Worm (Caenorhabditis elegans): ENCODE results near the gene efl-3.

efl-3 gene

ce11 chrII:8412061-8412721 is at the start of gene efl-3:
TSS of gene efl-3 (plus strand) at chrII:8412671.
- TF ChIP-seq dao-5 (tag; optimal IDR thresholded peaks at IDR 0.05): no peak
- TF ChIP-seq W03F9.2 (tag; optimal IDR thresholded peaks at IDR 0.05): no peak
- no peak for TF ChIP-seq him-1 (tag; optimal IDR thresholded peaks at IDR 0.05)

DNA sequence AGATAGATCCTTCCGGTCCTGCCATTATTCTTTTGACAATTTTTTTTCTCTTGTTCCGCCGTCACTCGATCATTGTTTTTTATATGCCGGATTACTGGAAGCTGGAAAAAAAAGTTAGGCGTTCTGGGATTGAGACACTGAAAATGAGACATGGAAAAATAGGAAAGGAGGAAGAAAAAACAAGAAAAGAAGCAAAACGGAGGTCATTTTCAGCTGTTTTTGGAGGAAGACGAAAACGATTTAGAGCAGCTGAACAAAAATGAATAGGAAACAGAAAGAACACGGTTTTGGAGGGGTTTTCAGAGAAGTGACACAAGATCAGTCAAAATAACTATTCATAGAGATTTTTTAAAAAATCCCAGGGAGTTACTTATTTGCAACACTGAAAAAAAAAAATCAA is 43.4 kb upstream of the efl-3 start, which contains the start of gene amt-3:
Gene amt-3, minus strand, starts transcription at position 101 of the 400 bp plus-strand sequence.
- TF ChIP-seq W03F9.2 (tag; optimal IDR thresholded peaks at IDR 0.05): no peak

- TF ChIP-seq W03F9.2 (tag; optimal IDR thresholded peaks at IDR 0.05): no peak
- no peak for TF ChIP-seq him-1 (tag; optimal IDR thresholded peaks at IDR 0.05)
- TF ChIP-seq dao-5 (tag; optimal IDR thresholded peaks at IDR 0.05): no peak
These were observed 42.3 kb upstream of the efl-3 start for ce11 chrII:8370194-8370593.

DNA sequence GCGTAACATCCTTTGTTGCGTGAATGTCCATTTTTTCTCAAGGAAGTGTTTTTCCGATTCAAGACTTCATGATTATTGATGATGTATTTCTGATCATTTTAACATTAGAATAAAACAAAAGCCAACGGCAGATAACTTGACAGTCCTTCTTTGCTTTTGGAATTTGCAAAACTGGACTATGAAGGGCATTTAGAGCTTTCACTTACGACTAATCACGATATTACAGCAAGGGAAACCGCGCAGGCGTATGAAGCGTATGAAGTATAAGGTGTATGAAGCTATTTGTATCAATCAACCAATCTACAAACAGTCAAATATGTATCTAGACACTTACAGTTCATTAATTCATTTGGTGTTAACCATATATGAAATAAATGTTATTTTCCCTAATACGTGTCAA is 34.7 kb upstream of the efl-3 start:
- TF ChIP-seq W03F9.2 (tag; optimal IDR thresholded peaks at IDR 0.05): no peak
- no peak for TF ChIP-seq him-1 (tag; optimal IDR thresholded peaks at IDR 0.05)
- TF ChIP-seq dao-5 (tag; optimal IDR thresholded peaks at IDR 0.05): no peak

- TF ChIP-seq W03F9.2 (tag; optimal IDR thresholded peaks at IDR 0.05) (no peak), dao-5 (tag; optimal IDR thresholded peaks at IDR 0.05) (no peak), him-1 (tag; optimal IDR thresholded peaks at IDR 0.05) (no peak)
These were observed 32.3 kb upstream of the efl-3 start for ce11 chrII:8380188-8380587.

DNA sequence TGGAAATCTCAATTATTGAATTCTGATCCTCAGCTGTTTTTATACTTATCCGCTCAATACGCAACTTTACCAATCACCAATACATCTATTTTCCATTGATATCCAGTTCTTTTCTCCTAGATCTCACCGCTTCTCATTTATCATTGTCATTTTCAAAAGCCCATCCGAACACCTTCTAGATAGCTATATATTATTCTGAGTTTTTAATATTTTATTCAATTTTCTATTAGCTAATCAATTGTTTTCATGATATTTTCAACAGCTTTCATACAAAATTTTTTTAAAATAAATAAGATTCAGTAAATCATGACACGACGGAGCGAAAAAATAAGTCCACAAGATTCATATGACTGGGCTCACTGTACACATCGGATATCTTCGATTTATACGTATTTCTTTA is 31.3 kb upstream of the efl-3 start, which contains the start of gene F49E12.12:
Gene F49E12.12, plus strand, starts transcription at position 301 of the 400 bp plus-strand sequence.
- TF ChIP-seq dao-5 (tag; optimal IDR thresholded peaks at IDR 0.05) (no peak), W03F9.2 (tag; optimal IDR thresholded peaks at IDR 0.05) (no peak), him-1 (tag; optimal IDR thresholded peaks at IDR 0.05) (no peak)

DNA sequence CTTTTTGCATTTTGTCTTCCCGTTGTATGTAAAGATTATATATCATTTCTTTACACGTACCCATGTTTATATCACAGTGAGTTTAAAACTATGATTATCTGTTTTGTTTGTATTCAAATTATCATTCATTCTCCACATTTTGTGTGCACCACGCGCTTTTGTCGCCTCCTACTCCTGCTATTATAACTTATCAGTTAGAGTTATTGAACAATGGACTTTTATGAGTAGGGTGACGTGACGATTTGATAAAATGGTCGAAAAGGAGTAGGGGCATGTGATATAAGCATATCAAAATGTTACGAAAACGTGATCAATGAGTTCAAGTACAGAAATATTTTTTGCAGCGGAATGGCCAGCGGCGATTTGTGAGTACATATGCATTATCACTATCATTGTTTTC is 29.6 kb upstream of the efl-3 start:
- TF ChIP-seq dao-5 (tag; optimal IDR thresholded peaks at IDR 0.05): no peak
- TF ChIP-seq W03F9.2 (tag; optimal IDR thresholded peaks at IDR 0.05): no peak
- no peak for TF ChIP-seq him-1 (tag; optimal IDR thresholded peaks at IDR 0.05)

DNA sequence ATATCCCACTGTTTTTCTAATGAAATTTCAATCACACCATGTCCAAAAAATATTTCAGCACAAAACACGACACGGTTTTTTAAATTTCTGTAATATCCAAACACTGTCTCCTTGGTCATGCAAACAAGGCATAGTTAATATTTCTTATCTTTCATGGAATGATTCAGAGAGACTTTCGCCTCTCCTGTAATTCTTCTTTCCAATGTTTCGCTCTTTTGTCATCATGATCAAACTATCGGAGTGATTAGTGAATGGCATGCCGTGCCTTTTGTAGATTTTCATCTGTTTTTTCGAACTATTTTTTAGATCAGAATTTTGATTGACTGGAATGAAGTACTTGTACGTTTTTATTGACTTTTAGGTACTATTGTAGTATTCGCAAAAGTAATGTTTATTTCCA is 28.1 kb upstream of the efl-3 start:
- no peak for TF ChIP-seq W03F9.2 (tag; optimal IDR thresholded peaks at IDR 0.05)
- TF ChIP-seq dao-5 (tag; optimal IDR thresholded peaks at IDR 0.05): no peak
- no peak for TF ChIP-seq him-1 (tag; optimal IDR thresholded peaks at IDR 0.05)

DNA sequence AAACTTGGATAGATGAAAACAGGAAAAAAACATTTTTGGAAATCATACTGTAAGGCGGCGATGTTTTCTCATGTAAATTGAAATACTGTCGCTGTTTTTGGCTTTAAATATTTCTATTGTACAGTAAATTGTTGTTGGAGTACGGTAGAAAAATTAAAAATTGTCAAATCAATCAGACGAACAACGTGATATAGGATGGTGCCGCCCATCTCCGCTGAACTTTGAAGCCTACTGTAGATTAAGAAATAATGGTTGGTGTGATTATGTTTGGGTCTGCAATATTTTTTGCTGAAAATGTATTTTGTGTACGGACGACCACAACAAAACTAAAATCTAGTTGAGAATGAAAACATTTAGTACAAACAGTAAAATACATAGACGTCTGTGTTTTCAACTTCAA is 26.9 kb upstream of the efl-3 start:
- TF ChIP-seq dao-5 (tag; optimal IDR thresholded peaks at IDR 0.05): no peak
- no peak for TF ChIP-seq W03F9.2 (tag; optimal IDR thresholded peaks at IDR 0.05)
- TF ChIP-seq him-1 (tag; optimal IDR thresholded peaks at IDR 0.05): no peak

- TF ChIP-seq W03F9.2 (tag; optimal IDR thresholded peaks at IDR 0.05) (no peak), him-1 (tag; optimal IDR thresholded peaks at IDR 0.05) (no peak), dao-5 (tag; optimal IDR thresholded peaks at IDR 0.05) (no peak)
These were observed 25.6 kb upstream of the efl-3 start for ce11 chrII:8386897-8387296.

DNA sequence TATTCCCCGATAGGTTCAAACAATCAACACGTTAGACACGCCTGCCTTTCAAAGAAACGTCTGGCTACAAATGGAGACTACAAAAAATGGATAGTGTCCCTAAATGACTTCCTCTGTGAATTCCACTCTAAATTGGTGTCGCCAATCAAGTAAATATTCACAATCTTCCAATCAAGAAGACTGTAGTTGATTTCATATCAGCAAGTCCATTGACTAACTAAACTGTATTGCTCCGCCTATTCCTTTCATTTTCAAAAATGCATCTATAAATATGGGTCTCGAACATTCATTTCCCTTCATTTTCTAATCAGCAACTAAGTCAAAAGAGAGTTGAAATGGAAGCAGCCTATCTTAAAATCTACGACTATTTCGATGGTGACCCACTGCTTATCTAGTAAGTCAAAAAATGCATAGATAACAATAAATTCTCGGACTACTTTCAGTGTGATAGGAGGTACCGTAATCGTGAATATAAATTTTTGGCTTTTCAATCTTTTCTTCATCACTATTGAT is 24.4 kb upstream of the efl-3 start, which contains the start of gene drd-1:
Gene drd-1, plus strand, starts transcription at position 51 of the 513 bp plus-strand sequence.
- TF ChIP-seq dao-5 (tag; optimal IDR thresholded peaks at IDR 0.05) (no peak), W03F9.2 (tag; optimal IDR thresholded peaks at IDR 0.05) (no peak), him-1 (tag; optimal IDR thresholded peaks at IDR 0.05) (no peak)

ce11 chrII:8390751-8391150 is 21.7 kb upstream of the efl-3 start, which contains the start of gene F49E12.10:
TSS of gene F49E12.10 (plus strand) at chrII:8391051.
- no peak for TF ChIP-seq dao-5 (tag; optimal IDR thresholded peaks at IDR 0.05)
- no peak for TF ChIP-seq him-1 (tag; optimal IDR thresholded peaks at IDR 0.05)
- no peak for TF ChIP-seq W03F9.2 (tag; optimal IDR thresholded peaks at IDR 0.05)

DNA sequence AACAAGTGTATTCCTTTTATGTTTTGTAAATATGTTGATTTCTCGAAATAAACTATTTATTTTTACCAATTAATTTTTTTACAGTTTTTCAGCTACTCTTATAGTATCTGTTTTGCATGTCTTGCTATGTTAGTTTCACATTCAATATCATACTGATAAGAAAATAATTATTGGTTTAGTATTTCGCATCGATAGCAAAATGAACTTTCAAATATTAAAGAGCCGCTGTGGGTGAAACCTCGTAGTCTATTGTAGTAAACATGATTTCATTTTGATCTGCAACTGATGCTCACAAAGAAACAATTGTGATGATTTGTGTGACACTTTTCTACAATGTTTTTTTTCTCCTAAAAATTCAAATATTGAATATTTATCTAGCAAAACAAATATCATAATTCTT is 20.3 kb upstream of the efl-3 start:
- TF ChIP-seq W03F9.2 (tag; optimal IDR thresholded peaks at IDR 0.05) (no peak), dao-5 (tag; optimal IDR thresholded peaks at IDR 0.05) (no peak), him-1 (tag; optimal IDR thresholded peaks at IDR 0.05) (no peak)

ce11 chrII:8394205-8394604 is 18.3 kb upstream of the efl-3 start, which contains the start of gene F49E12.8:
TSS of gene F49E12.8 (minus strand) at chrII:8394305.
- TF ChIP-seq W03F9.2 (tag; optimal IDR thresholded peaks at IDR 0.05) (no peak), him-1 (tag; optimal IDR thresholded peaks at IDR 0.05) (no peak), dao-5 (tag; optimal IDR thresholded peaks at IDR 0.05) (no peak)

DNA sequence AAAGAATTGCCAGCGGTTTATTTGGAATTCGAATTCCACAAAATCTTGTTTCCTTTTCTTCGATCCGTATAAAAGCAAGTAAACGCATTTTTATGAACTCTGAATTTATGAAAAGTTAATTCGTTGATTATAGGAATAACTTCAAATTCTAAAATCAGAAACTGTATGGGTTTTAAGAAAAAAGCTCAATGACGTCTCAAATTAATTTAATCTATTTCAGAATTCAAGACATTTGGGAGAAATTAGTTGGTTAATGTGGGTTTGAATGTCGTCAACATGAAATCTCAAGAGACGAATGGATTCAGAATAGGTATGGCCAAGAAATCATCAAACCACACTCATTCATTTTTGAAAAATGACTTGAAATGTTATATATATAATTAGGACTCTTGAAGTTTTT is 16.4 kb upstream of the efl-3 start, which contains the start of gene F49E12.7:
Gene F49E12.7, minus strand, starts transcription at position 101 of the 400 bp plus-strand sequence.
- no peak for TF ChIP-seq dao-5 (tag; optimal IDR thresholded peaks at IDR 0.05)

Data from whole organism, L4/young adult.